Fruit fly (Drosophila melanogaster) S2 (cell line): ENCODE measurements around the gene Dscam3.

Experiments used
- CG8478 ChIP-seq: fragments of >200 bp; optimal IDR thresholded peaks from 2 replicates; lab custom pipeline; 2018
- CTCF ChIP-seq, 2 experiments: fragments of >200 bp; optimal IDR thresholded peaks; 2 replicates each; lab custom pipeline; 2018

dm6 chr3R:17471007-17471406 lies 34.5 kb downstream of the Dscam3 start:
- TF ChIP-seq CG8478 (lab: Kevin White, UChicago) (no peak), CTCF (optimal IDR thresholded peaks at IDR 0.05; lab: Kevin White, UChicago) (no peak)
